Worm (Caenorhabditis elegans) whole organism, mixed stage, embryonic: ENCODE data around the gene kin-36.

Experiments used
- ces-1 ChIP-seq: fragments of 150-350 bp; optimal IDR thresholded peaks from 2 replicates; lab custom pipeline; 2014; ENCODE audit warnings: missing biosample characterization, missing genetic modification reagents, missing genetic modification characterization
- mab-5 ChIP-seq: fragments of 150-350 bp; optimal IDR thresholded peaks from 2 replicates; lab custom pipeline; 2014; ENCODE audit warnings: missing biosample characterization, missing genetic modification characterization
- mep-1 ChIP-seq: fragments of 150-350 bp; optimal IDR thresholded peaks from 2 replicates; lab custom pipeline; 2017; ENCODE audit warnings: missing biosample characterization, missing genetic modification reagents, missing genetic modification characterization, inconsistent platforms
- nhr-12 ChIP-seq: fragments of 150-350 bp; optimal IDR thresholded peaks from 2 replicates; lab custom pipeline; 2014; ENCODE audit warnings: missing biosample characterization, missing genetic modification characterization
- nhr-237 ChIP-seq: fragments of 150-350 bp; optimal IDR thresholded peaks from 2 replicates; lab custom pipeline; 2014; ENCODE audit warnings: missing biosample characterization, missing genetic modification characterization
- zip-8 ChIP-seq: fragments of 150-350 bp; optimal IDR thresholded peaks from 2 replicates; lab custom pipeline; 2014; ENCODE audit warnings: missing biosample characterization, missing genetic modification characterization
- ztf-11 ChIP-seq: fragments of 150-350 bp; optimal IDR thresholded peaks from 2 replicates; lab custom pipeline; 2014; ENCODE audit warnings: missing biosample characterization, missing genetic modification characterization

- no peak for TF ChIP-seq mab-5 (tag; lab: Kevin White, UChicago)
- no peak for TF ChIP-seq nhr-237 (tag; lab: Kevin White, UChicago)
- no peak for TF ChIP-seq mep-1 (tag; lab: Kevin White, UChicago)
- TF ChIP-seq zip-8: no peak
- TF ChIP-seq ztf-11: no peak
- no peak for TF ChIP-seq nhr-12 (tag; lab: Kevin White, UChicago)
- no peak for TF ChIP-seq ces-1 (GFP tag; lab: Kevin White, UChicago)
Measured at ce11 chrIV:4637840-4638239, 41.0 kb upstream of the kin-36 start, which contains the start of gene F19C7.8.
